Worm (Caenorhabditis elegans) whole organism, late embryonic: ENCODE measurements around the gene srg-66.

Experiments used
- C08G9.2 ChIP-seq: sonication (generic microtip); optimal IDR thresholded peaks from 2 replicates; lab custom pipeline; 2016; ENCODE audit warnings: mild to moderate bottlenecking, missing genetic modification characterization, moderate library complexity, missing compliant biosample characterization
- F13H6.1 ChIP-seq: sonication (generic microtip); optimal IDR thresholded peaks from 2 replicates; lab custom pipeline; 2016; ENCODE audit warnings: missing genetic modification characterization, missing compliant biosample characterization
- K09A11.1 ChIP-seq: sonication (generic microtip); optimal IDR thresholded peaks from 2 replicates; lab custom pipeline; 2017; ENCODE audit warnings: antibody characterized with exemption, mild to moderate bottlenecking, missing genetic modification characterization, missing compliant biosample characterization; ENCODE audit not compliant: insufficient read depth
- ceh-30 ChIP-seq: fragments of 150-350 bp; optimal IDR thresholded peaks from 2 replicates; lab custom pipeline; 2014; ENCODE audit warnings: missing biosample characterization, missing genetic modification characterization
- ceh-31 ChIP-seq: sonication (generic microtip); optimal IDR thresholded peaks from 2 replicates; lab custom pipeline; 2016; ENCODE audit warnings: missing genetic modification characterization, missing compliant biosample characterization
- ceh-45 ChIP-seq: fragments of 200-800 bp; sonication (Bioruptor generic); IDR thresholded peaks from 2 replicates; pipeline ENCODE4 v1.3.6; 2022; ENCODE audit warnings: missing genetic modification reagents, missing genetic modification characterization, missing compliant biosample characterization
- ceh-48 ChIP-seq: sonication (generic microtip); optimal IDR thresholded peaks from 2 replicates; lab custom pipeline; 2016; ENCODE audit warnings: missing genetic modification characterization, inconsistent platforms, missing compliant biosample characterization
- ceh-6 ChIP-seq: fragments of 200-800 bp; sonication (Bioruptor generic); optimal IDR thresholded peaks from 2 replicates; lab custom pipeline; 2018; ENCODE audit warnings: mild to moderate bottlenecking, missing genetic modification characterization, missing compliant biosample characterization
- ceh-9 ChIP-seq: sonication (generic microtip); optimal IDR thresholded peaks from 2 replicates; lab custom pipeline; 2016; ENCODE audit warnings: mild to moderate bottlenecking, missing genetic modification characterization, inconsistent platforms, missing compliant biosample characterization
- che-1 ChIP-seq: sonication (generic microtip); optimal IDR thresholded peaks from 2 replicates; lab custom pipeline; 2016; ENCODE audit warnings: mild to moderate bottlenecking, missing genetic modification characterization, missing compliant biosample characterization
- dve-1 ChIP-seq: sonication (generic microtip); optimal IDR thresholded peaks from 2 replicates; lab custom pipeline; 2017; ENCODE audit warnings: antibody characterized with exemption, mild to moderate bottlenecking, missing genetic modification characterization, missing compliant biosample characterization
- elt-2 ChIP-seq: sonication (generic microtip); optimal IDR thresholded peaks from 2 replicates; lab custom pipeline; 2016; ENCODE audit warnings: missing genetic modification reagents, missing genetic modification characterization, missing compliant biosample characterization
- elt-4 ChIP-seq: sonication (generic microtip); optimal IDR thresholded peaks from 2 replicates; lab custom pipeline; 2016; ENCODE audit warnings: missing genetic modification characterization, missing compliant biosample characterization
- ets-4 ChIP-seq: sonication (generic microtip); optimal IDR thresholded peaks from 2 replicates; lab custom pipeline; 2016; ENCODE audit warnings: missing genetic modification characterization, missing compliant biosample characterization
- eyg-1 ChIP-seq: sonication (generic microtip); optimal IDR thresholded peaks from 2 replicates; lab custom pipeline; 2016; ENCODE audit warnings: missing genotype, missing genetic modification characterization, missing compliant biosample characterization
- fax-1 ChIP-seq: sonication (generic microtip); optimal IDR thresholded peaks from 2 replicates; lab custom pipeline; 2016; ENCODE audit warnings: missing genotype, missing genetic modification characterization, missing compliant biosample characterization
- gmeb-2 ChIP-seq: sonication (generic microtip); optimal IDR thresholded peaks from 2 replicates; lab custom pipeline; 2016; ENCODE audit warnings: missing genetic modification characterization, inconsistent platforms, missing compliant biosample characterization
- hlh-15 ChIP-seq: sonication (generic microtip); optimal IDR thresholded peaks from 2 replicates; lab custom pipeline; 2016; ENCODE audit warnings: missing genetic modification characterization, missing compliant biosample characterization
- hlh-30 ChIP-seq: sonication (generic microtip); optimal IDR thresholded peaks from 2 replicates; lab custom pipeline; 2017; ENCODE audit warnings: antibody characterized with exemption, missing genetic modification characterization, missing compliant biosample characterization; ENCODE audit not compliant: insufficient read depth
- hlh-6 ChIP-seq: sonication (generic microtip); optimal IDR thresholded peaks from 2 replicates; lab custom pipeline; 2016; ENCODE audit warnings: missing genotype, missing genetic modification characterization, missing compliant biosample characterization
- hlh-8 ChIP-seq: sonication (generic microtip); optimal IDR thresholded peaks from 2 replicates; lab custom pipeline; 2016; ENCODE audit warnings: missing genotype, missing genetic modification characterization, missing compliant biosample characterization
- madf-2 ChIP-seq: sonication (generic microtip); optimal IDR thresholded peaks from 2 replicates; lab custom pipeline; 2017; ENCODE audit warnings: missing genetic modification characterization, missing compliant biosample characterization
- mec-3 ChIP-seq: sonication (generic microtip); optimal IDR thresholded peaks from 2 replicates; lab custom pipeline; 2016; ENCODE audit warnings: borderline replicate concordance, missing genetic modification characterization, missing compliant biosample characterization
- nfya-1 ChIP-seq: sonication (generic microtip); optimal IDR thresholded peaks from 2 replicates; lab custom pipeline; 2017; ENCODE audit warnings: missing genetic modification characterization, mild to moderate bottlenecking, missing compliant biosample characterization, antibody characterized with exemption, moderate library complexity
- nhr-11 ChIP-seq: fragments of 150-350 bp; optimal IDR thresholded peaks from 2 replicates; lab custom pipeline; 2014; ENCODE audit warnings: missing biosample characterization, missing genetic modification characterization
- pag-3 ChIP-seq: sonication (generic microtip); optimal IDR thresholded peaks from 2 replicates; lab custom pipeline; 2016; ENCODE audit warnings: missing compliant biosample characterization, missing genetic modification characterization, borderline replicate concordance
- pat-9 ChIP-seq: fragments of 200-800 bp; sonication (Bioruptor generic); optimal IDR thresholded peaks from 2 replicates; lab custom pipeline; 2018; ENCODE audit warnings: mild to moderate bottlenecking, missing genetic modification characterization, moderate library complexity, missing compliant biosample characterization
- pha-2 ChIP-seq: sonication (generic microtip); optimal IDR thresholded peaks from 2 replicates; lab custom pipeline; 2017; ENCODE audit warnings: mild to moderate bottlenecking, missing genetic modification characterization, missing compliant biosample characterization
- pha-4 ChIP-seq: fragments of 150-350 bp; optimal IDR thresholded peaks from 2 replicates; lab custom pipeline; 2018; ENCODE audit warnings: missing biosample characterization, missing genetic modification reagents, missing genetic modification characterization
- pqm-1 ChIP-seq: sonication (generic microtip); optimal IDR thresholded peaks from 2 replicates; lab custom pipeline; 2016; ENCODE audit warnings: missing genetic modification characterization, missing compliant biosample characterization
- pros-1 ChIP-seq: fragments of 150-350 bp; optimal IDR thresholded peaks from 2 replicates; lab custom pipeline; 2014; ENCODE audit warnings: missing biosample characterization, missing genetic modification reagents, missing genetic modification characterization
- ref-2 ChIP-seq: sonication (generic microtip); optimal IDR thresholded peaks from 2 replicates; lab custom pipeline; 2016; ENCODE audit warnings: missing genetic modification characterization, missing compliant biosample characterization
- rnt-1 ChIP-seq: sonication (generic microtip); optimal IDR thresholded peaks from 2 replicates; lab custom pipeline; 2016; ENCODE audit warnings: missing genetic modification characterization, missing compliant biosample characterization
- sdc-2 ChIP-seq: sonication (generic microtip); optimal IDR thresholded peaks from 2 replicates; lab custom pipeline; 2016; ENCODE audit warnings: missing genotype, missing genetic modification characterization, missing compliant biosample characterization
- sox-4 ChIP-seq: sonication (generic microtip); optimal IDR thresholded peaks from 2 replicates; lab custom pipeline; 2017; ENCODE audit warnings: mild to moderate bottlenecking, missing genetic modification characterization, inconsistent platforms, missing compliant biosample characterization
- syd-9 ChIP-seq: sonication (generic microtip); optimal IDR thresholded peaks from 2 replicates; lab custom pipeline; 2016; ENCODE audit warnings: mild to moderate bottlenecking, missing genetic modification characterization, moderate library complexity, missing compliant biosample characterization
- tbx-7 ChIP-seq: sonication (generic microtip); optimal IDR thresholded peaks from 2 replicates; lab custom pipeline; 2016; ENCODE audit warnings: missing genotype, missing genetic modification characterization, missing compliant biosample characterization
- ttx-3 ChIP-seq: sonication (generic microtip); optimal IDR thresholded peaks from 2 replicates; lab custom pipeline; 2016; ENCODE audit warnings: missing genetic modification reagents, missing genetic modification characterization, missing compliant biosample characterization
- unc-3 ChIP-seq, 2 experiments: fragments of 200-800 bp in 1 of 2; sonication (Bioruptor generic) in 1 of 2; sonication (generic microtip) in 1 of 2; conservative IDR thresholded peaks in 1 of 2; optimal IDR thresholded peaks in 1 of 2; 2 replicates each; pipeline versions ENCODE4 v1.3.6 to Lab custom; 2016 to 2022; ENCODE audit warnings: missing compliant biosample characterization in 2 of 2, missing genetic modification characterization in 2 of 2, missing genetic modification reagents in 1 of 2
- ztf-16 ChIP-seq: sonication (generic microtip); optimal IDR thresholded peaks from 2 replicates; lab custom pipeline; 2017; ENCODE audit warnings: missing genetic modification characterization, missing compliant biosample characterization

Gene srg-66

ce11 chrV:5504295-5504694 is 22.1 kb upstream of the srg-66 start:
- TF ChIP-seq pag-3 (tag; lab: Kevin White, UChicago), result no peak
- TF ChIP-seq rnt-1 (tag; lab: Kevin White, UChicago), result no peak
- TF ChIP-seq gmeb-2, result no peak
- TF ChIP-seq sdc-2, result no peak
- no peak for TF ChIP-seq nfya-1 (tag; lab: Kevin White, UChicago)

ce11 chrV:5502701-5503100 is 20.5 kb upstream of the srg-66 start:
- TF ChIP-seq pha-4 (tag; lab: Kevin White, UChicago) (no peak), eyg-1 (tag; lab: Kevin White, UChicago) (no peak), hlh-6 (tag; lab: Kevin White, UChicago) (no peak), pros-1 (tag; lab: Kevin White, UChicago) (no peak), pat-9 (tag; lab: Kevin White, UChicago) (no peak), K09A11.1 (no peak), C08G9.2 (tag; lab: Kevin White, UChicago) (no peak), sox-4 (tag; lab: Kevin White, UChicago) (no peak), hlh-15 (tag; lab: Kevin White, UChicago) (no peak), ceh-45 (no peak), ceh-31 (tag; lab: Kevin White, UChicago) (no peak), unc-3 (GFP tag; conservative IDR thresholded peaks at IDR 0.05; lab: Robert Waterston, UW) (no peak), unc-3 (tag; optimal IDR thresholded peaks at IDR 0.05; lab: Kevin White, UChicago) (no peak)

DNA sequence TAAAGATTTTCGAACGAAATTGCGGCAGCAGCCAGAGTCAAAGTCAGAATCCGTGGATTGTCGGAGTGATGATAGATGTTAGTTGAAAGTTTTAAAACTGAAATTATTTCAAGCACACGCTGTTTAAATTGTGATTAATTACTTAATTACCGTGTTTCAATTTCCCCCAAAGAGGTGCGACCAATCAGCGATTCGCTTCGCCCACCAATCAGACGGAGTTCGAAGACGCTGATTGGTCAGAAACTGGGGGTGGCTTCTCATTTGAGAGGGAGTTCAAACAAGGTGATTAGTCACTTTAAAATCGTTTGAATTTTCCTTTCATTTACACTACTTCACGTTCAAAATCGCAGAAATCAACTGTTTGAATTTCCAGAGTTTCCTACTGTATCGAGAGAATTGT is 17.3 kb upstream of the srg-66 start:
- TF ChIP-seq nfya-1 (tag; lab: Kevin White, UChicago) (peak; percentile 66), ztf-16 (tag; lab: Kevin White, UChicago) (no peak)

- no peak for TF ChIP-seq elt-4 (tag; lab: Kevin White, UChicago)
- TF ChIP-seq ceh-48 (tag; lab: Kevin White, UChicago), result no peak
- TF ChIP-seq ztf-16 (tag; lab: Kevin White, UChicago), result no peak
Observed at ce11 chrV:5493447-5493846, 11.2 kb upstream of the srg-66 start, which contains the start of gene T05C3.2. Gene T05C3.2, plus strand, starts transcription at chrV:5493747.

DNA sequence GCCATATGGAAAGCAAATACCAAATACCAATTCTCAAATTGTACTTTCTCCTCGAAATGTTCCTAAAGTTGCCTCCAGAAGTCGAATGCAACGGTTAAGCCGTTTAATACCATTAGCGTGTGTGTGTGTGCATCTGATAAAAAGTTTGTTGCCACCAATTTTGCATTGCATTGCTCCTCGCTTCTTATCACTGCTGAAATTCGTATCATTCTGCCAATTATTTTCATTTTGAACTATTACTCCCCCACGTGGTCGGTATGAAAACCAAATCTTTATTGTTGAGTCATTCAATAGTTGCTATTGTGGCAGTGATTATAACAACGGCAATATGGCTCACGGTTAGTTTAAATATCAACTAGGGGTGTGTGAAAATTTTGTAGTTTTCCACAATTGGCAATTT is 8.0 kb upstream of the srg-66 start, which contains the start of gene T05C3.6:
Gene T05C3.6, plus strand, starts transcription at position 241 of the 400 bp plus-strand sequence.
- TF ChIP-seq ceh-9 (tag; lab: Kevin White, UChicago) (no peak), ref-2 (tag; lab: Kevin White, UChicago) (no peak), rnt-1 (tag; lab: Kevin White, UChicago) (no peak), ceh-30 (no peak), che-1 (no peak), tbx-7 (no peak), hlh-8 (tag; lab: Kevin White, UChicago) (no peak), ets-4 (tag; lab: Kevin White, UChicago) (no peak), F13H6.1 (tag; lab: Kevin White, UChicago) (no peak)

DNA sequence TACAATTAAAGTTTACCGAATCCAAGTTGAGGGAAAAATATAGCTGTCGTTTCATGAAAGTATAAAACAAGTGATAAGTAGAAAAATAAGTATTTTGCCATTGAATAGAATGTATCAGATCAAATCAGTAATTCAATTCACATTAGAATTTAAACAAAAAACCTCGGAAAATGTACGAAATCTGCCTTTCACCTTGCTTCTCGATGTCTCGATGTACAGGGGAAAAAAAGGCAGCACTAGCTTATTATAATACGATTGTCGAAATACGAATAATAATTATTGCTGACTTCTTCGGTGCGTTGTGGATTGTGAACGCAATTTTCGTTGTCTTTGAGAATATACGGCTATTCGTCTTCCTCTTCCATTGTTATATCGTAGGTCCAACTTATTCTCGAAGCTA is 6.6 kb upstream of the srg-66 start, which contains the start of gene grl-18:
Gene grl-18, minus strand, starts transcription at position 101 of the 400 bp plus-strand sequence.
- TF ChIP-seq hlh-30 (tag; lab: Kevin White, UChicago) (no peak), C08G9.2 (tag; lab: Kevin White, UChicago) (no peak), fax-1 (tag; lab: Kevin White, UChicago) (no peak), hlh-15 (tag; lab: Kevin White, UChicago) (no peak), pat-9 (tag; lab: Kevin White, UChicago) (no peak), madf-2 (tag; lab: Kevin White, UChicago) (no peak), ceh-6 (GFP tag; lab: Kevin White, UChicago) (no peak), dve-1 (tag; lab: Kevin White, UChicago) (no peak), nhr-11 (tag; lab: Kevin White, UChicago) (no peak), ceh-31 (tag; lab: Kevin White, UChicago) (no peak), pqm-1 (no peak), syd-9 (tag; lab: Kevin White, UChicago) (no peak), ttx-3 (tag; lab: Kevin White, UChicago) (no peak), mec-3 (tag; lab: Kevin White, UChicago) (no peak), ceh-45 (no peak), pha-2 (tag; lab: Kevin White, UChicago) (no peak), ceh-9 (tag; lab: Kevin White, UChicago) (no peak), elt-2 (tag; lab: Kevin White, UChicago) (no peak)
